Fruit fly (Drosophila melanogaster) whole organism, prepupa: ENCODE measurements around the gene SKIP.

Experiments used
- CG3032 ChIP-seq: fragments of 200-800 bp; optimal IDR thresholded peaks from 2 replicates; lab custom pipeline; 2019; ENCODE audit warnings: missing biosample characterization, mild to moderate bottlenecking, missing genetic modification characterization, moderate library complexity
- CG34406 ChIP-seq: fragments of 200-800 bp; sonication (Bioruptor generic); optimal IDR thresholded peaks from 3 replicates; lab custom pipeline; 2016; ENCODE audit warnings: missing biosample characterization, missing genetic modification characterization
- vri ChIP-seq: fragments of 200-800 bp; sonication (Bioruptor generic); optimal IDR thresholded peaks from 3 replicates; lab custom pipeline; 2016; ENCODE audit warnings: missing biosample characterization, mild to moderate bottlenecking, missing genetic modification characterization

dm6 chr3R:22135503-22135902 is 1.9 kb downstream of the SKIP start:
- TF ChIP-seq CG34406 (GFP tag; lab: Kevin White, UChicago) (no peak), CG3032 (tag; lab: Kevin White, UChicago) (no peak), vri (GFP tag; lab: Kevin White, UChicago) (no peak)
